Fruit fly (Drosophila melanogaster) whole organism, pupa: ENCODE measurements around the gene Arpc1.

Experiments used
- CG10348 ChIP-seq: fragments of 200-800 bp; sonication (Bioruptor generic); IDR thresholded peaks from 2 replicates; pipeline ENCODE4 v1.3.6; 2022; ENCODE audit warnings: missing biosample characterization, missing genetic modification characterization
- CG12605 ChIP-seq: fragments of 200-800 bp; sonication (Bioruptor generic); IDR thresholded peaks from 2 replicates; pipeline ENCODE4 v1.3.6; 2022; ENCODE audit warnings: missing biosample characterization, missing genetic modification characterization
- CG13204 ChIP-seq: fragments of 200-800 bp; sonication (Bioruptor generic); optimal IDR thresholded peaks from 2 replicates; lab custom pipeline; 2018; ENCODE audit warnings: missing biosample characterization, mild to moderate bottlenecking, missing genetic modification characterization, moderate library complexity
- CG14655 ChIP-seq: fragments of 200-800 bp; sonication (Bioruptor generic); optimal IDR thresholded peaks from 3 replicates; lab custom pipeline; 2017; ENCODE audit warnings: mild to moderate bottlenecking, missing biosample characterization, missing genetic modification reagents, missing genetic modification characterization
- CG15710 ChIP-seq: fragments of 200-800 bp; sonication (Bioruptor generic); optimal IDR thresholded peaks from 2 replicates; lab custom pipeline; 2018; ENCODE audit warnings: missing biosample characterization, mild to moderate bottlenecking, missing genetic modification characterization, moderate library complexity
- CG17806 ChIP-seq: fragments of 200-800 bp; sonication (Bioruptor generic); optimal IDR thresholded peaks from 2 replicates; lab custom pipeline; 2018; ENCODE audit warnings: missing biosample characterization, mild to moderate bottlenecking, missing genetic modification characterization, moderate library complexity
- CG32121 ChIP-seq: fragments of 200-800 bp; sonication (Bioruptor generic); IDR thresholded peaks from 2 replicates; pipeline ENCODE4 v1.3.6; 2022; ENCODE audit warnings: missing biosample characterization, missing genetic modification characterization
- CG34367 ChIP-seq: fragments of 200-800 bp; sonication (Bioruptor generic); optimal IDR thresholded peaks from 2 replicates; lab custom pipeline; 2018; ENCODE audit warnings: missing biosample characterization, mild to moderate bottlenecking, missing genetic modification characterization
- CG4496 ChIP-seq: fragments of 200-800 bp; sonication (Bioruptor generic); IDR thresholded peaks from 3 replicates; pipeline ENCODE4 v1.3.6; 2022; ENCODE audit warnings: missing biosample characterization, missing genetic modification characterization
- CG8159 ChIP-seq: fragments of 200-800 bp; sonication (Bioruptor generic); optimal IDR thresholded peaks from 3 replicates; lab custom pipeline; 2018; ENCODE audit warnings: missing biosample characterization, mild to moderate bottlenecking, missing genetic modification characterization, moderate library complexity
- CG8301 ChIP-seq: fragments of 200-800 bp; sonication (Bioruptor generic); optimal IDR thresholded peaks from 2 replicates; lab custom pipeline; 2018; ENCODE audit warnings: missing biosample characterization, mild to moderate bottlenecking, missing genetic modification characterization
- CG9948 ChIP-seq: fragments of 200-800 bp; sonication (Bioruptor generic); optimal IDR thresholded peaks from 2 replicates; lab custom pipeline; 2018; ENCODE audit warnings: missing biosample characterization, mild to moderate bottlenecking, missing genetic modification characterization, moderate library complexity
- D1 ChIP-seq: fragments of 200-800 bp; sonication (Bioruptor generic); optimal IDR thresholded peaks from 2 replicates; lab custom pipeline; 2018; ENCODE audit warnings: missing biosample characterization, mild to moderate bottlenecking, missing genetic modification characterization, moderate library complexity
- EcR ChIP-seq: fragments of 200-800 bp; sonication (Bioruptor generic); optimal IDR thresholded peaks from 3 replicates; lab custom pipeline; 2019; ENCODE audit warnings: missing biosample characterization, missing genetic modification characterization, mild to moderate bottlenecking, moderate library complexity, missing genetic modification reagents
- Ets98B ChIP-seq: fragments of 200-800 bp; sonication (Bioruptor generic); IDR thresholded peaks from 2 replicates; pipeline ENCODE4 v1.3.6; 2022; ENCODE audit warnings: missing biosample characterization, missing genetic modification characterization
- Pif1A ChIP-seq: fragments of 200-800 bp; sonication (Bioruptor generic); optimal IDR thresholded peaks from 3 replicates; lab custom pipeline; 2016; ENCODE audit warnings: missing biosample characterization, missing genetic modification characterization
- Pif1B ChIP-seq: fragments of 200-800 bp; sonication (Bioruptor generic); optimal IDR thresholded peaks from 3 replicates; lab custom pipeline; 2016; ENCODE audit warnings: missing biosample characterization, missing genetic modification characterization
- Snoo ChIP-seq: fragments of 200-800 bp; sonication (Bioruptor generic); optimal IDR thresholded peaks from 3 replicates; lab custom pipeline; 2017; ENCODE audit warnings: missing biosample characterization, mild to moderate bottlenecking, missing genetic modification characterization, inconsistent platforms
- fd96Ca ChIP-seq: fragments of 200-800 bp; sonication (Bioruptor generic); IDR thresholded peaks from 3 replicates; pipeline ENCODE4 v1.3.6; 2022; ENCODE audit warnings: missing biosample characterization, missing genetic modification characterization
- gl ChIP-seq: fragments of 200-800 bp; sonication (Bioruptor generic); optimal IDR thresholded peaks from 2 replicates; lab custom pipeline; 2018; ENCODE audit warnings: missing biosample characterization, mild to moderate bottlenecking, missing genetic modification characterization
- rn ChIP-seq: fragments of 200-800 bp; sonication (Bioruptor generic); IDR thresholded peaks from 2 replicates; pipeline ENCODE4 v1.3.6; 2022; ENCODE audit warnings: missing biosample characterization, missing genetic modification characterization

Gene Arpc1

DNA sequence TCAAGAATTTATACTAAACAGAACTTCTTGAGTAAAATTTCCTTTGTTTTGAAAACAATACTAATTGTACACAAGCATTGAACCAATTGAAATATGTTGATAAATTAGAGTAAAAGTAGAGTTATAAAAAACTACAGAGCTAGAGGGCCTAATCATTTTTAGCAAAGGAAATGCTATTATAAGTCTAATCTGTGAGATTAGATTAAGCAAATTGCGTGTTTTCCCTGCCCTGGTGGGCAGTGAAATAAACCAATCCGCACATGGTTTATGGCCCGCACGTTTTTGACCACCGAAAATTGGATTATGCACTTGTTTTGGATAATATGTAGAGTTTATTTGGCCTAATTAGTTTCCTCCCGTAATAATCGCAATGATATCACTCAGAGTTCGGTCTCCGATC is 13.0 kb upstream of the Arpc1 start:
- TF ChIP-seq CG12605 (GFP tag; lab: Robert Waterston, UW) (no peak), Snoo (tag; lab: Kevin White, UChicago) (no peak)

DNA sequence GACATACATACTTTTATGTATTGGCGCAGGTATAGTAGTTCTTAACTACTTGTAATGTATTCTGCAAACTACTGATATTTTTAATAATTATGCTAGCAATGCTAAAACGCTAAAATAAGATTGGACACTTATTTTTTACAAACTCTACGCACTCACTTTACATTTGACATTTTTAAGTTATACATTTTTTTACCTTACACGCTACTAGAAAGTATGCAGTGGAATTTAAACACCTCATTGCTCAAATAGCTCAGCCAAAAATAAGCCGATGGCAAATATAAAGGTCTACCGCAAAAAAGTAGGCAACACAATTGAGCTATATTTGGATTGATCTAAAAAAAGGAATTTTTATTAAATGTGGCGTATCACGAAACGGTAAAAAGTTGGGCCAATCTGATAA is 12.5 kb upstream of the Arpc1 start:
- TF ChIP-seq D1 (tag; lab: Kevin White, UChicago): peak; percentile 29
- TF ChIP-seq CG17806: no peak

DNA sequence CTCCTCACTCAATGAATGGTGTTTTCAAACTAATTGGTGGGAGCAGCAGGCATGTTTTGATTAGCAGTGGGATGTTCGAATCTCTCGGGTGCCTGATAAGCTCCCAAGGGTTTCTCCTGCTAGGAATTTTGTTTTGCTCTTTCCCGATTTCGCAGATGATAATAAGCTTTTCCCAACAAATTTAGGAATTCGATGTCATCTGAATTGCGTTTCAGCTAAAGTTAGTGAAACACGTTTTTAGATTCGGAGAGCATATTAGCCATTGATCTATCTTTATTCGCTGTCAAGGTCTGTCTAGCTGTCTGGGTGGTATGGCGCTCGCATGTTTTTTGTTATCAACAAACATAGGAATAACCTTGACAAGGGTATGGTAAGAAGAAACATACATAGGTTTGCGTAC is 12.0 kb upstream of the Arpc1 start, which contains the start of gene CG33307:
CG33307 (minus strand) TSS at position 13 of the 400 bp plus-strand sequence.
- TF ChIP-seq CG10348 (GFP tag; lab: Robert Waterston, UW): no peak

DNA sequence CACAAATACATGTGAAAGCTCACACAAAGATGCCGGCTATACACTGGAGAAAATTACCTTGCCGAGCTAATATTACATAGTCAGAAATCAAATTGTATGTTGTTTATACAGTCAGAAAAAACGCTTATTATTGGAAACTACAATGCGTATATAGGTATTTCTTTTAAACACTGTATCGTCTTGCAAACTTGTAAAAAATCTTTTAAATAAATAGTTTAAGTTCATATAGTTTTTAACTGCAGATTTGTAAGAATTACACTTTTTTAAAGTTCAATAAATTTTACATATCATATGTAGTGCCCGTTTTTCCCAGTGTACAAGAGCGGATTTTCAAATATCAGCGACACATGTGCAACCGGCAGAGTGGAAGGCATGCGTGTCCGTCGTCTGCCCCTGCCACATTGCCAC is 10.2 kb upstream of the Arpc1 start:
- TF ChIP-seq D1 (tag; lab: Kevin White, UChicago) (peak; percentile 82), CG8159 (tag; lab: Kevin White, UChicago) (peak; percentile 86), gl (tag; lab: Kevin White, UChicago) (peak; percentile 40), rn (GFP tag; lab: Robert Waterston, UW) (peak; percentile 48; the same call in 1 of the 2 replicates), fd96Ca (no peak; the same call in 2 of the 3 replicates), Snoo (tag; lab: Kevin White, UChicago) (peak; percentile 91), CG12605 (GFP tag; lab: Robert Waterston, UW) (peak; percentile 56), Ets98B (GFP tag; lab: Robert Waterston, UW) (peak; percentile 80), CG4496 (GFP tag; lab: Robert Waterston, UW) (peak; percentile 86), CG15710 (peak; percentile 83), CG10348 (GFP tag; lab: Robert Waterston, UW) (0 out of 2 replicates have a peak, but pooled peaks have one; percentile 16), CG13204 (GFP tag; lab: Kevin White, UChicago) (peak; percentile 46), Pif1B (GFP tag; lab: Kevin White, UChicago) (peak; percentile 76), CG8301 (tag; lab: Kevin White, UChicago) (peak; percentile 88), CG32121 (GFP tag; lab: Robert Waterston, UW) (peak; percentile 90), CG9948 (tag; lab: Kevin White, UChicago) (peak; percentile 88), Pif1A (GFP tag; lab: Kevin White, UChicago) (peak; percentile 83), CG14655 (GFP tag; lab: Kevin White, UChicago) (peak; percentile 92), CG34367 (tag; lab: Kevin White, UChicago) (peak; percentile 76), CG17806 (peak; percentile 81), EcR (GFP tag; lab: Kevin White, UChicago) (no peak)
- TF ChIP-seq, all 21 proteins: peak for 19

DNA sequence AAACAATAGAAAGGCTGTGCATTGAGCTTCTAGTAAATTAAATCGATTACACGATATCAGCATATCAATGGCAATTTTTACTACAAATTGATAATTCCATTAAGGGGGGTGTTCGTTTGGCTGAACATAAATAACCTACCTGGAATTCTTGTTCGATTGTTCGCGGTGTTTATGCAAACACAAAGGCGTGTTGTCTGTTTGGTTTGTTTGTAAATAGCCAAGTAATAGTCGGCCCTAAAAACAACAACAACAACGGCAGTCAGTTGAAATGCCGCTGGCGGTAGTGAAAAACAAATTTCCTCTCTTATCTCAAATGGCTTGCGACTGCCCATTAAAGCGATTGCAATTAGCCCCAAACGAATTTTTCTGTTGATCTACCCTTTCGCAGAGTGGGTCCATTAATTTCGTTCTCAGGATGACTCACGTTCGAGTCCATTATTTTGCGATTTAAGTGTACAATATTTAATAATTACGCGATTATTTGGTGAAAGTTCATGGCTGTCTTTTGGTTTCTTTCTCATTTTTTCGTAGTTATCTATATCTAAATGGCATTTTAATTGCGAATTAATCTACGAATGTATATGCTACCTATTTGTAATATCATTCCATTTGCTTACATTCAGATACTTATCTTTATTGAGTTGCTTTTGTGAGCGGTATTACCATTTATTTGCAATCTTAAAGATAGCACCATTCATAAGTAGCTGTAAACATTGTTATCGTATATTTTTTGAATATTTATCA is 9.3 kb upstream of the Arpc1 start:
- TF ChIP-seq CG8301 (tag; lab: Kevin White, UChicago) (no peak), Pif1A (GFP tag; lab: Kevin White, UChicago) (no peak), rn (GFP tag; lab: Robert Waterston, UW) (no peak), Snoo (tag; lab: Kevin White, UChicago) (no peak), CG15710 (no peak), CG8159 (tag; lab: Kevin White, UChicago) (no peak), Ets98B (GFP tag; lab: Robert Waterston, UW) (no peak), Pif1B (GFP tag; lab: Kevin White, UChicago) (no peak), CG13204 (GFP tag; lab: Kevin White, UChicago) (no peak), CG17806 (no peak), gl (tag; lab: Kevin White, UChicago) (no peak), CG4496 (GFP tag; lab: Robert Waterston, UW) (no peak), CG9948 (tag; lab: Kevin White, UChicago) (no peak)

DNA sequence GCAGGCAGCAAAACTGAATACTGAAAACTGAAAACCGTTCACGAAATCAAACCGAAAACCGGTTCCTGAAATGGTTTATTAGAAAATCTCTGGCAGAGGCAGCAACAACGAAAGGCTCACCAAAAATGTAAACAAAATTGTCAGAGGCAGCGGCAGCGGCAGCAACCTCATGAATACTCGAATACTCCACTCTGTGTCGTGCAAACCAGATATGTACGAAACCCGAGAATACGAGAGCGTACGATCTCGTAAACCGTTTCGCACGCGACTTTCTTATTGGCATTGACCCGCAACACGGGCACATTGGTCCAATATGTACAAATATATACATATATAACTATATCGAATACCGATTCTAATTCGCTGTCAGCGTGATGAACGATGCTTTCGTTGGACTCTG is 8.0 kb upstream of the Arpc1 start:
- no peak for TF ChIP-seq CG15710
- no peak for TF ChIP-seq CG4496 (GFP tag; lab: Robert Waterston, UW)
- TF ChIP-seq fd96Ca: no peak
- TF ChIP-seq Pif1B (GFP tag; lab: Kevin White, UChicago): no peak
- no peak for TF ChIP-seq Pif1A (GFP tag; lab: Kevin White, UChicago)
- no peak for TF ChIP-seq CG8159 (tag; lab: Kevin White, UChicago)
- no peak for TF ChIP-seq CG10348 (GFP tag; lab: Robert Waterston, UW)
- no peak for TF ChIP-seq CG32121 (GFP tag; lab: Robert Waterston, UW)
- TF ChIP-seq EcR (GFP tag; lab: Kevin White, UChicago): no peak

DNA sequence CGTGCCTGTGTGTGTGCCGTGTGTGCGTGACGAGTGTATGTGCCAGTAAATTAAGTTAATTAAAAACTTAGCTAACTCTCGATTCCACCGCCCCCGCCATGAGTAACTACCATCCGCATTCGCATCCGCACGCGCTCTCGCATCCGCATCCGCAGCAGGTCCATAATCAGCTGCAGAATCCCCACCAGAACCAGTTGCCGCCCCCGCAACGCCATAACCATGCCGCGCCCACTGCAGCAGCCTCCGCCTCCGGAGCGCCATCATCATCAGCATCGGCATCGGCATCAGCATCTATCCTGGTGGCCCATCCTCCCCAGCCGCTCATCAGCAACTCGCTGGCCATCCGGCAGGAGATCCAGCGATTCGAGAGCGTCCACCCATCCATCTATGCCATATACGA is 6.4 kb upstream of the Arpc1 start:
- TF ChIP-seq Pif1A (GFP tag; lab: Kevin White, UChicago) (no peak), CG8159 (tag; lab: Kevin White, UChicago) (no peak), CG15710 (no peak), Ets98B (GFP tag; lab: Robert Waterston, UW) (no peak), CG14655 (GFP tag; lab: Kevin White, UChicago) (no peak), CG12605 (GFP tag; lab: Robert Waterston, UW) (no peak)
- TF ChIP-seq, all 21 proteins: peak for 0
